Worm (Caenorhabditis elegans): Measurements from ENCODE around the gene C09B9.2.
"Not testable (repeated sequence)": the region's sequence is repeated elsewhere in the genome, so short reads cannot be mapped to it uniquely, and the experiment has no call there.

The C09B9.2 gene

ce11 chrIV:5012241-5012640 is 16.9 kb upstream of the C09B9.2 start, which contains the start of gene srm-1:
srm-1 (plus strand) TSS chrIV:5012541.
- TF ChIP-seq snpc-4 (tag; optimal IDR thresholded peaks at IDR 0.05) (no peak), lsy-2 (tag; optimal IDR thresholded peaks at IDR 0.05) (no peak), nhr-77 (tag; optimal IDR thresholded peaks at IDR 0.05) (no peak), pax-3 (tag; optimal IDR thresholded peaks at IDR 0.05) (no peak), unc-98 (GFP tag; IDR thresholded peaks at IDR 0.05) (no peak), fkh-10 (GFP tag; optimal IDR thresholded peaks at IDR 0.05) (no peak), nhr-19 (GFP tag; conservative IDR thresholded peaks at IDR 0.05) (no peak), aha-1 (tag; optimal IDR thresholded peaks at IDR 0.05) (no peak), efl-1 (optimal IDR thresholded peaks at IDR 0.05) (no peak), efl-1 (GFP tag; optimal IDR thresholded peaks at IDR 0.05 in 1 of 2) (no peak), lin-35 (GFP tag; optimal IDR thresholded peaks at IDR 0.05) (no peak), C16A3.4 (tag; optimal IDR thresholded peaks at IDR 0.05) (no peak)

ce11 chrIV:5016461-5016860 is 12.6 kb upstream of the C09B9.2 start, which contains the start of gene ssq-4:
ssq-4 (plus strand) TSS chrIV:5016479.
- not testable (repeated sequence) for TF ChIP-seq dpl-1 (GFP tag; optimal IDR thresholded peaks at IDR 0.05); nhr-71 (tag; optimal IDR thresholded peaks at IDR 0.05); efl-3 (GFP tag; optimal IDR thresholded peaks at IDR 0.05)

- not testable (repeated sequence) for TF ChIP-seq hlh-17 (GFP tag; optimal IDR thresholded peaks at IDR 0.05; ENCODE audit: borderline replicate concordance); ceh-63 (GFP tag; optimal IDR thresholded peaks at IDR 0.05); ztf-4 (tag; optimal IDR thresholded peaks at IDR 0.05)
These were observed 12.0 kb upstream of the C09B9.2 start, which contains the start of gene T28H11.7 for ce11 chrIV:5017075-5017474. T28H11.7 (minus strand) TSS chrIV:5017175.

- no peak for TF ChIP-seq nhr-20 (tag; optimal IDR thresholded peaks at IDR 0.05)
- TF ChIP-seq mep-1 (tag; optimal IDR thresholded peaks at IDR 0.05) = no peak
- no peak for TF ChIP-seq alr-1 (tag; optimal IDR thresholded peaks at IDR 0.05; ENCODE audit: borderline replicate concordance)
- no peak for TF ChIP-seq isw-1 (GFP tag; IDR thresholded peaks at IDR 0.05)
- TF ChIP-seq nhr-237 (tag; optimal IDR thresholded peaks at IDR 0.05) = no peak
These were observed 8.6 kb upstream of the C09B9.2 start, which contains the start of gene T28H11.8 for ce11 chrIV:5020533-5020932. T28H11.8 (minus strand) TSS chrIV:5020633.

- TF ChIP-seq grh-1 (GFP tag; IDR thresholded peaks at IDR 0.05) (no peak), ztf-4 (tag; optimal IDR thresholded peaks at IDR 0.05) (no peak)
These were observed 3.4 kb upstream of the C09B9.2 start, which contains the start of gene C09B9.85 for ce11 chrIV:5025646-5026045. C09B9.85 (minus strand) TSS chrIV:5025746.

ce11 chrIV:5031346-5031745 is 2.3 kb downstream of the C09B9.2 start:
- TF ChIP-seq pqm-1 (tag; optimal IDR thresholded peaks at IDR 0.05) (no peak), rnt-1 (tag; optimal IDR thresholded peaks at IDR 0.05) (no peak), efl-3 (GFP tag; optimal IDR thresholded peaks at IDR 0.05) (no peak), lin-15B (tag; optimal IDR thresholded peaks at IDR 0.05) (no peak), unc-62 (GFP tag; optimal IDR thresholded peaks at IDR 0.05) (no peak), ztf-11 (tag; optimal IDR thresholded peaks at IDR 0.05) (no peak), nhr-12 (tag; optimal IDR thresholded peaks at IDR 0.05) (no peak), unc-130 (tag; optimal IDR thresholded peaks at IDR 0.05) (no peak), C34B4.2 (tag; optimal IDR thresholded peaks at IDR 0.05) (no peak), mef-2 (tag; optimal IDR thresholded peaks at IDR 0.05) (no peak), sox-4 (tag; optimal IDR thresholded peaks at IDR 0.05) (no peak), nhr-77 (tag; optimal IDR thresholded peaks at IDR 0.05) (no peak), nhr-85 (tag) (no peak), lsy-2 (tag; optimal IDR thresholded peaks at IDR 0.05) (no peak), nhr-71 (tag; optimal IDR thresholded peaks at IDR 0.05) (no peak), nhr-90 (tag; optimal IDR thresholded peaks at IDR 0.05; ENCODE audit: poor library complexity) (no peak)

Data from whole organism, L1 larva.